Fruit fly (Drosophila melanogaster) whole organism, embryonic: Measurements from ENCODE around the gene Tmc.

Source experiments
- Atf3 ChIP-seq: fragments of 200-800 bp; sonication (Bioruptor generic); optimal IDR thresholded peaks from 3 replicates; lab custom pipeline; 2016; ENCODE audit warnings: missing biosample characterization, missing genetic modification characterization
- Atf6 ChIP-seq: fragments of 200-800 bp; sonication (Bioruptor generic); IDR thresholded peaks from 2 replicates; pipeline ENCODE4 v1.3.6; 2022; ENCODE audit warnings: missing biosample characterization, missing genetic modification characterization
- Blimp-1 ChIP-seq: fragments of 200-800 bp; sonication (Bioruptor generic); optimal IDR thresholded peaks from 3 replicates; lab custom pipeline; 2018; ENCODE audit warnings: missing biosample characterization, missing genetic modification characterization, mild to moderate bottlenecking, moderate library complexity, missing genetic modification reagents
- Bteb2 ChIP-seq: fragments of 200-800 bp; sonication (Bioruptor generic); optimal IDR thresholded peaks from 2 replicates; lab custom pipeline; 2016; ENCODE audit warnings: missing biosample characterization, missing genetic modification characterization
- CG10366 ChIP-seq: fragments of 200-800 bp; sonication (Bioruptor generic); IDR thresholded peaks from 2 replicates; pipeline ENCODE4 v1.3.6; 2022; ENCODE audit warnings: missing biosample characterization, missing genetic modification characterization
- CG12769 ChIP-seq: fragments of 200-800 bp; sonication (Bioruptor generic); optimal IDR thresholded peaks from 2 replicates; lab custom pipeline; 2019; ENCODE audit warnings: missing biosample characterization, mild to moderate bottlenecking, missing genetic modification characterization, moderate library complexity
- CG17385 ChIP-seq: fragments of 200-800 bp; sonication (Bioruptor generic); optimal IDR thresholded peaks from 3 replicates; lab custom pipeline; 2018; ENCODE audit warnings: missing biosample characterization, mild to moderate bottlenecking, missing genetic modification characterization
- CG18476 ChIP-seq: fragments of 200-800 bp; sonication (Bioruptor generic); optimal IDR thresholded peaks from 2 replicates; lab custom pipeline; 2016; ENCODE audit warnings: missing biosample characterization, mild to moderate bottlenecking, missing genetic modification characterization
- CG2712 ChIP-seq: fragments of 200-800 bp; optimal IDR thresholded peaks from 3 replicates; lab custom pipeline; 2019; ENCODE audit warnings: missing biosample characterization, mild to moderate bottlenecking, missing genetic modification characterization, moderate library complexity
- CG4424 ChIP-seq: fragments of 200-800 bp; sonication (Bioruptor generic); optimal IDR thresholded peaks from 3 replicates; lab custom pipeline; 2016; ENCODE audit warnings: missing biosample characterization, missing genetic modification characterization
- CG7987 ChIP-seq: fragments of 200-800 bp; sonication (Bioruptor generic); optimal IDR thresholded peaks from 2 replicates; lab custom pipeline; 2018; ENCODE audit warnings: missing biosample characterization, mild to moderate bottlenecking, missing genetic modification characterization, moderate library complexity
- CG8290 ChIP-seq, 3 experiments: fragments of 200-800 bp; sonication (Bioruptor generic); optimal IDR thresholded peaks; 2 replicates each; lab custom pipeline; 2016 to 2019; ENCODE audit warnings: missing biosample characterization in 3 of 3, missing genetic modification characterization in 3 of 3, mild to moderate bottlenecking in 2 of 3, moderate library complexity in 1 of 3
- D ChIP-seq, 2 experiments: fragments of 200-800 bp in 1 of 2; fragments of >200 bp in 1 of 2; sonication (Bioruptor generic) in 1 of 2; optimal IDR thresholded peaks; 2 replicates in 1 of 2; 3 replicates in 1 of 2; lab custom pipeline; 2017; ENCODE audit warnings: mild to moderate bottlenecking in 1 of 2, missing biosample characterization in 1 of 2, missing genetic modification characterization in 1 of 2, missing genetic modification reagents in 1 of 2
- D19A ChIP-seq: fragments of 200-800 bp; optimal IDR thresholded peaks from 3 replicates; lab custom pipeline; 2019; ENCODE audit warnings: missing biosample characterization, mild to moderate bottlenecking, missing genetic modification characterization, moderate library complexity
- Deaf1 ChIP-seq: fragments of 200-800 bp; optimal IDR thresholded peaks from 3 replicates; lab custom pipeline; 2019; ENCODE audit warnings: missing biosample characterization, mild to moderate bottlenecking, missing genetic modification characterization, moderate library complexity
- Ets65A ChIP-seq: fragments of 200-800 bp; sonication (Bioruptor generic); peaks from one replicate; lab custom pipeline; 2016; ENCODE audit warnings: missing biosample characterization, missing genetic modification characterization
- Hmr ChIP-seq: fragments of 200-800 bp; sonication (Bioruptor generic); optimal IDR thresholded peaks from 3 replicates; lab custom pipeline; 2017; ENCODE audit warnings: mild to moderate bottlenecking, missing biosample characterization, missing genetic modification reagents, missing genetic modification characterization
- Hr51 ChIP-seq, 2 experiments: fragments of 200-800 bp; sonication (Bioruptor generic); optimal IDR thresholded peaks; 2 replicates in 1 of 2; 3 replicates in 1 of 2; lab custom pipeline; 2016 to 2018; ENCODE audit warnings: missing biosample characterization in 2 of 2, missing genetic modification characterization in 2 of 2, mild to moderate bottlenecking in 1 of 2, moderate library complexity in 1 of 2
- Lpt ChIP-seq: fragments of >200 bp; optimal IDR thresholded peaks from 2 replicates; lab custom pipeline; 2018; ENCODE audit warnings: missing biosample characterization, missing genetic modification characterization
- Med ChIP-seq: fragments of 200-800 bp; sonication (Bioruptor generic); peaks from one replicate; lab custom pipeline; 2016; ENCODE audit warnings: missing biosample characterization, missing genetic modification characterization, mild to moderate bottlenecking, inconsistent platforms, moderate library complexity
- NC2α ChIP-seq: fragments of 200-800 bp; sonication (Bioruptor generic); optimal IDR thresholded peaks from 2 replicates; lab custom pipeline; 2016; ENCODE audit warnings: missing biosample characterization, missing genetic modification characterization
- Pdp1 ChIP-seq, 2 experiments: fragments of 200-800 bp; sonication (Bioruptor generic); optimal IDR thresholded peaks; 3 replicates each; lab custom pipeline; 2016; ENCODE audit warnings: missing biosample characterization in 2 of 2, missing genetic modification characterization in 2 of 2, mild to moderate bottlenecking in 1 of 2, moderate library complexity in 1 of 2
- Poxn ChIP-seq: fragments of 200-800 bp; sonication (Bioruptor generic); IDR thresholded peaks from 2 replicates; pipeline ENCODE4 v1.3.6; 2022; ENCODE audit warnings: missing biosample characterization, missing genetic modification characterization
- Rx ChIP-seq: fragments of 200-800 bp; sonication (Bioruptor generic); IDR thresholded peaks from 2 replicates; pipeline ENCODE4 v1.3.6; 2022; ENCODE audit warnings: missing biosample characterization, missing genetic modification characterization
- TFAM ChIP-seq: fragments of 200-800 bp; sonication (Bioruptor generic); optimal IDR thresholded peaks from 2 replicates; lab custom pipeline; 2017; ENCODE audit warnings: missing biosample characterization, missing genetic modification characterization, inconsistent platforms
- Xrp1 ChIP-seq: fragments of 200-800 bp; sonication (Bioruptor generic); IDR thresholded peaks from 2 replicates; pipeline ENCODE4 v1.3.6; 2022; ENCODE audit warnings: missing biosample characterization, missing genetic modification characterization
- aop ChIP-seq: fragments of 200-800 bp; sonication (Bioruptor generic); IDR thresholded peaks from 2 replicates; pipeline ENCODE4 v1.3.6; 2022; ENCODE audit warnings: missing biosample characterization, missing genetic modification characterization
- ase ChIP-seq: fragments of 200-800 bp; sonication (Bioruptor generic); IDR thresholded peaks from 3 replicates; pipeline ENCODE4 v1.3.6; 2022; ENCODE audit warnings: missing biosample characterization, missing genetic modification characterization
- bcd ChIP-seq: fragments of 200-800 bp; sonication (Bioruptor generic); optimal IDR thresholded peaks from 2 replicates; lab custom pipeline; 2017; ENCODE audit warnings: missing biosample characterization, mild to moderate bottlenecking, missing genetic modification characterization
- bsh ChIP-seq, 2 experiments: fragments of 200-800 bp; sonication (Bioruptor generic); optimal IDR thresholded peaks; 2 replicates each; lab custom pipeline; 2017 to 2018; ENCODE audit warnings: mild to moderate bottlenecking in 2 of 2, missing biosample characterization in 2 of 2, missing genetic modification characterization in 2 of 2, moderate library complexity in 1 of 2
- cg ChIP-seq: fragments of 200-800 bp; sonication (Bioruptor generic); optimal IDR thresholded peaks from 3 replicates; lab custom pipeline; 2019; ENCODE audit warnings: missing biosample characterization, mild to moderate bottlenecking, missing genetic modification characterization, moderate library complexity
- chinmo ChIP-seq: fragments of 200-800 bp; sonication (Bioruptor generic); IDR thresholded peaks from 4 replicates; pipeline ENCODE4 v1.3.6; 2022; ENCODE audit warnings: missing biosample characterization, missing genetic modification characterization; ENCODE audit not compliant: partially characterized antibody
- fd3F ChIP-seq: fragments of 200-800 bp; sonication (Bioruptor generic); optimal IDR thresholded peaks from 2 replicates; lab custom pipeline; 2018; ENCODE audit warnings: missing biosample characterization, mild to moderate bottlenecking, missing genetic modification characterization, moderate library complexity
- gce ChIP-seq: fragments of 200-800 bp; sonication (Bioruptor generic); IDR thresholded peaks from 3 replicates; pipeline ENCODE4 v1.3.6; 2022; ENCODE audit warnings: missing biosample characterization, missing genetic modification characterization
- her ChIP-seq: fragments of 200-800 bp; sonication (Bioruptor generic); optimal IDR thresholded peaks from 2 replicates; lab custom pipeline; 2016; ENCODE audit warnings: missing biosample characterization, missing genetic modification characterization
- hkb ChIP-seq, 2 experiments: fragments of 200-800 bp in 1 of 2; fragments of >200 bp in 1 of 2; sonication (Bioruptor generic) in 1 of 2; IDR thresholded peaks in 1 of 2; optimal IDR thresholded peaks in 1 of 2; 2 replicates each; pipeline versions ENCODE4 v1.3.6 to Lab custom; 2017 to 2022; ENCODE audit warnings: missing biosample characterization in 1 of 2, missing genetic modification characterization in 1 of 2
- kah ChIP-seq: fragments of 200-800 bp; sonication (Bioruptor generic); optimal IDR thresholded peaks from 2 replicates; lab custom pipeline; 2018; ENCODE audit warnings: missing biosample characterization, mild to moderate bottlenecking, missing genetic modification characterization
- kay ChIP-seq: fragments of 200-800 bp; sonication (Bioruptor generic); optimal IDR thresholded peaks from 2 replicates; lab custom pipeline; 2016; ENCODE audit warnings: missing biosample characterization, missing genetic modification characterization
- knrl ChIP-seq: fragments of 200-800 bp; sonication (Bioruptor generic); IDR thresholded peaks from 3 replicates; pipeline ENCODE4 v1.3.6; 2022; ENCODE audit warnings: missing biosample characterization, missing genetic modification characterization; ENCODE audit not compliant: partially characterized antibody
- pros ChIP-seq: fragments of 200-800 bp; sonication (Bioruptor generic); optimal IDR thresholded peaks from 3 replicates; lab custom pipeline; 2019; ENCODE audit warnings: missing biosample characterization, mild to moderate bottlenecking, missing genetic modification characterization, moderate library complexity
- row ChIP-seq: fragments of 200-800 bp; sonication (Bioruptor generic); IDR thresholded peaks from 3 replicates; pipeline ENCODE4 v1.3.6; 2022; ENCODE audit warnings: missing biosample characterization, missing genetic modification characterization
- schlank ChIP-seq: fragments of 200-800 bp; sonication (Bioruptor generic); optimal IDR thresholded peaks from 2 replicates; lab custom pipeline; 2018; ENCODE audit warnings: missing biosample characterization, mild to moderate bottlenecking, missing genetic modification characterization
- trem ChIP-seq: fragments of 200-800 bp; optimal IDR thresholded peaks from 3 replicates; lab custom pipeline; 2019; ENCODE audit warnings: missing biosample characterization, mild to moderate bottlenecking, missing genetic modification characterization, moderate library complexity
- unpg ChIP-seq: fragments of 200-800 bp; sonication (Bioruptor generic); optimal IDR thresholded peaks from 3 replicates; lab custom pipeline; 2018; ENCODE audit warnings: missing biosample characterization, mild to moderate bottlenecking, missing genetic modification characterization, moderate library complexity
- vvl ChIP-seq: fragments of 200-800 bp; sonication (Bioruptor generic); IDR thresholded peaks from 2 replicates; pipeline ENCODE4 v1.3.6; 2022; ENCODE audit warnings: missing biosample characterization, missing genetic modification characterization

The Tmc gene

dm6 chr3L:9597464-9597863 is at the start of gene Tmc:
Tmc (plus strand) TSS chr3L:9597764.
- TF ChIP-seq Atf6 (GFP tag; lab: Robert Waterston, UW), result no peak
- TF ChIP-seq schlank (tag; lab: Kevin White, UChicago), result no peak
- no peak for TF ChIP-seq bcd (GFP tag; lab: Kevin White, UChicago)
- TF ChIP-seq knrl (GFP tag; lab: Robert Waterston, UW), result no peak
- TF ChIP-seq trem, result no peak
- TF ChIP-seq Lpt (GFP tag; lab: Kevin White, UChicago), result no peak
- no peak for TF ChIP-seq TFAM (GFP tag; lab: Kevin White, UChicago)
- no peak for TF ChIP-seq CG7987 (GFP tag; lab: Kevin White, UChicago)
- no peak for TF ChIP-seq NC2α (GFP tag; lab: Kevin White, UChicago)
- no peak for TF ChIP-seq CG10366
- TF ChIP-seq Hmr (GFP tag; lab: Kevin White, UChicago), result no peak
- no peak for TF ChIP-seq CG4424 (GFP tag; lab: Kevin White, UChicago)
- TF ChIP-seq Atf3 (GFP tag; lab: Kevin White, UChicago), result no peak
- TF ChIP-seq Bteb2 (GFP tag; lab: Kevin White, UChicago), result no peak

- TF ChIP-seq CG18476 (GFP tag; lab: Kevin White, UChicago) (peak; percentile 40), aop (no peak), hkb (optimal IDR thresholded peaks at IDR 0.05; lab: Kevin White, UChicago) (peak; percentile 66), hkb (GFP tag; IDR thresholded peaks at IDR 0.05; lab: Robert Waterston, UW) (no peak), Blimp-1 (GFP tag; lab: Kevin White, UChicago) (peak; percentile 92), Pdp1 (GFP tag; optimal IDR thresholded peaks at IDR 0.05; lab: Kevin White, UChicago) (peak in 1 of 2 experiments; percentile 7), pros (GFP tag; lab: Kevin White, UChicago) (no peak), kah (no peak), fd3F (GFP tag; lab: Kevin White, UChicago) (no peak)
These were observed 49.7 kb upstream of the Tmc start for dm6 chr3L:9547910-9548309.

- TF ChIP-seq cg (GFP tag; lab: Kevin White, UChicago) (peak; percentile 31), D19A (tag; lab: Kevin White, UChicago) (no peak), Med (peak; percentile 34), bsh (GFP tag; optimal IDR thresholded peaks at IDR 0.05; lab: Kevin White, UChicago) (no peak), CG17385 (peak; percentile 26), CG12769 (tag; lab: Kevin White, UChicago) (peak; percentile 53), chinmo (0 out of 4 replicates have a peak, but pooled peaks have one; percentile 61), gce (GFP tag; lab: Robert Waterston, UW) (no peak)
- TF ChIP-seq, all 482 proteins: peak for 5
These were observed 48.8 kb upstream of the Tmc start for dm6 chr3L:9548800-9549199.

dm6 chr3L:9549690-9550303 is 47.8 kb upstream of the Tmc start:
- TF ChIP-seq kay (GFP tag; lab: Kevin White, UChicago) (no peak), ase (GFP tag; lab: Robert Waterston, UW) (no peak), CG8290 (GFP tag; optimal IDR thresholded peaks at IDR 0.05; lab: Kevin White, UChicago) (no peak), CG8290 (tag; optimal IDR thresholded peaks at IDR 0.05; lab: Kevin White, UChicago) (no peak), Rx (GFP tag; lab: Robert Waterston, UW) (peak; percentile 24; the same call in 1 of the 2 replicates), Atf6 (GFP tag; lab: Robert Waterston, UW) (no peak), row (GFP tag; lab: Robert Waterston, UW) (no peak), unpg (no peak), Ets65A (GFP tag; lab: Kevin White, UChicago) (peak; percentile 78), her (GFP tag; lab: Kevin White, UChicago) (no peak), fd3F (GFP tag; lab: Kevin White, UChicago) (no peak), vvl (no peak), Hr51 (GFP tag; optimal IDR thresholded peaks at IDR 0.05; lab: Kevin White, UChicago) (no peak), Deaf1 (tag; lab: Kevin White, UChicago) (peak; percentile 14), CG2712 (tag; lab: Kevin White, UChicago) (peak; percentile 35), Poxn (GFP tag; lab: Robert Waterston, UW) (no peak), Xrp1 (peak; percentile 52), D (optimal IDR thresholded peaks at IDR 0.05; lab: Kevin White, UChicago) (no peak), D (GFP tag; optimal IDR thresholded peaks at IDR 0.05; lab: Kevin White, UChicago) (no peak)
